Fruit fly (Drosophila melanogaster): Measurements from ENCODE around the gene Utx.

DNA sequence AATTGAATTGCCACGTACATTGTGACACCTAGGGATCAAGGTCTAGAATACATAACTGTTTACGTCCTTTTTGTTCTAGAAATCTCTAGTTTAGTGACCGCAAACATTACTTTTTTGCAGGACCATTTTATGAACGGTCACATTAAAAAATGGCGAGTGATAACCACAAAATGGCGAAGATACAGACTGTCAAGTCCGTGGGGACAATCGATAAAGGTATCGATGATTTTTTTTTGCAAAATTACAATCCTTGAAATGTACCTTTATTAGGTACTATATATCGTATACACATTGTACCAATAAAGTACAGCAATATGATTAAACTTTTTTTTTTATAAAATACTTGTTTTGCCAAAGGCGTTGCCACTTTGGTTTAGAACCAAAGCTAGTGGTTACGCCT lies 48.2 kb downstream of the Utx start:
- TF ChIP-seq OdsH (GFP tag; optimal IDR thresholded peaks at IDR 0.05) (no peak), Hr78 (GFP tag; optimal IDR thresholded peaks at IDR 0.05) (no peak), CrebA (GFP tag; optimal IDR thresholded peaks at IDR 0.05; ENCODE audit: borderline replicate concordance) (no peak), h (GFP tag; optimal IDR thresholded peaks at IDR 0.05) (no peak), tai (GFP tag; optimal IDR thresholded peaks at IDR 0.05) (no peak), usp (GFP tag; optimal IDR thresholded peaks at IDR 0.05) (no peak), Hr83 (GFP tag; optimal IDR thresholded peaks at IDR 0.05; ENCODE audit: poor library complexity, severe bottlenecking) (no peak), Sp1 (GFP tag; optimal IDR thresholded peaks at IDR 0.05) (no peak), Dfd (GFP tag; optimal IDR thresholded peaks at IDR 0.05) (no peak), Hnf4 (GFP tag; optimal IDR thresholded peaks at IDR 0.05) (no peak), Dif (GFP tag; optimal IDR thresholded peaks at IDR 0.05; ENCODE audit: partially characterized antibody) (no peak), Myc (optimal IDR thresholded peaks at IDR 0.05) (no peak)

All from whole organism, wandering third instar larva.